Worm (Caenorhabditis elegans): ENCODE data around the gene F15D4.2.

The F15D4.2 gene

DNA sequence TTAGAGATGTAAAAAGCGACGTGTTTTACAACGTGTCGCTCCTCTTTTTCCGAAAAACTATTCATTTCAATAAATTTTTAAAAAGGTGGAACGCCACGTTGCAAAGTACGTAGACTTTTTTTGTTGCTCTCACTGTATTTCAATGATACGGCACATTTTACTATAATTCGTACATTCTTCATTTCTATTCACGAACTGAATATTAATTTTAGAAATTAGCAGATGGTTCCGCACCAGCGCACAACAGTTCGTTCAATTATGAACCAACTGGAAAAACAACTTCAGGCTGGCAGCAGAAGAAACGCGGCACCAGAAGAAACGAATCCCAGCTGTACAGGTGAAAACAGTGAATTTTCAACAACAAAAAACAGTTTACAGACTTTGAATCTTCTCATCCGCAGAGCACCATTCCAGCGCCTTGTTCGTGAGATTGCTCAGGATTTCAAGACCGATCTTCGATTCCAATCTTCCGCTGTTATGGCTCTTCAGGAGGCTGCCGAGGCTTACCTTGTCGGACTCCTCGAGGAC, 32.6 kb upstream of the F15D4.2 start, which contains the start of the genes W09H1.4 and his-73 (continued):
- TF ChIP-seq ets-4 (GFP tag; optimal IDR thresholded peaks at IDR 0.05) (no peak), mel-28 (tag; optimal IDR thresholded peaks at IDR 0.05; ENCODE audit: borderline replicate concordance) (no peak), ceh-27 (GFP tag; optimal IDR thresholded peaks at IDR 0.05) (no peak)

DNA sequence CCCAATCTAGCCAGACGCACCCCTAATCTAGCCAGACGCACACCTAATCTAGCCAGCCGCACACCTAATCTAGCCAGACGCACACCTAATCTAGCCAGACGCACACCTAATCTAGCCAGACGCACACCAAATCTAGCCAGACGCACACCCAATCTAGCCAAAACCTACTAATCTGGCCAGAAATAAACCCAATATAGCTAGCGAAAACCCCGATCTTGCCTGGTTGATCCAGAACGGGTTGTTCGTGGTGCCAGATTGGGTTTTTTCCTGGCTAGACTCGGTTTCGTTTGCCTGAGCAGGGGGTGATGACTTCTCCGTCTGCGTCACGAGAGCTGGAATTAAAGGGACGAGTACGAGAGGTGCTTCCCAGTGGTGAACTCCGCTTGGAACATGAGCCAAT, 31.8 kb upstream of the F15D4.2 start, which contains the start of gene W09H1.3:
W09H1.3 (plus strand) TSS at position 301 of the 400 bp plus-strand sequence.
- TF ChIP-seq tbp1 (GFP tag; optimal IDR thresholded peaks at IDR 0.05) (no peak), nhr-90 (tag; optimal IDR thresholded peaks at IDR 0.05) (no peak), ztf-28 (GFP tag; IDR thresholded peaks at IDR 0.05) (no peak), snpc-1.3 (tag; optimal IDR thresholded peaks at IDR 0.05; ENCODE audit: insufficient read depth) (no peak), dox-1 (GFP tag; IDR thresholded peaks at IDR 0.05) (no peak), rcor-1 (GFP tag; IDR thresholded peaks at IDR 0.05) (no peak), unc-62 (GFP tag; optimal IDR thresholded peaks at IDR 0.05) (no peak), fkh-3 (tag; optimal IDR thresholded peaks at IDR 0.05) (no peak), pha-4 (tag; optimal IDR thresholded peaks at IDR 0.05) (no peak), chd-7 (tag; optimal IDR thresholded peaks at IDR 0.05) (no peak), dpl-1 (GFP tag; optimal IDR thresholded peaks at IDR 0.05) (no peak), hmg-1.2 (GFP tag; IDR thresholded peaks at IDR 0.05) (no peak), mel-28 (tag; optimal IDR thresholded peaks at IDR 0.05; ENCODE audit: borderline replicate concordance) (no peak), ceh-91 (GFP tag; IDR thresholded peaks at IDR 0.05) (no peak), madf-6 (GFP tag; IDR thresholded peaks at IDR 0.05) (no peak), Y53G8AR.9 (GFP tag; conservative IDR thresholded peaks at IDR 0.05) (no peak), atf-7 (tag; optimal IDR thresholded peaks at IDR 0.05) (no peak), sdz-38 (tag; optimal IDR thresholded peaks at IDR 0.05) (no peak)

DNA sequence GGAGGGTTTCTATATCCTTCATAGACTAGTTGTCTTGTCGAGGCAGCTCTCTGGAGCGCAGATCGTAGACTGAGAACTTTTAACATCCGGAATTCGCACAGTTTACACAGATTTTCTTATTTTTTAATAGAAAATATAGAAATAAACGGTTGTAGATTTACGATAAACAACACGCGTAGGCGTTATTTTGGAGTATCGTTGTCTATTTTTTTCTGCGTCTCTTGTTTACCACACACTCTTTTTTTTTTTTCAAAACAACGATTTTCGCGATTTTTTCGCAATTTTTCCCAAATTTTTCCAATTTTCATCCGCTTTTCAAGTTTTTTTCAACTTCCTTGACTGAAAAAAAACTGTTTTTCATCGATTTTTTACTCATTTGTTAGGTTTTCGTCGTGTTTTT, 28.7 kb upstream of the F15D4.2 start, which contains the start of gene mecr-1:
mecr-1 (minus strand) TSS at position 127 of the 400 bp plus-strand sequence.
- TF ChIP-seq ZK185.1 (tag; optimal IDR thresholded peaks at IDR 0.05; ENCODE audit: poor library complexity, severe bottlenecking), result no peak
- peak; percentile 6 for TF ChIP-seq lsl-1 (GFP tag; optimal IDR thresholded peaks at IDR 0.05)
- peak; percentile 32; the same call in 1 of the 2 replicates for TF ChIP-seq ceh-100 (GFP tag; IDR thresholded peaks at IDR 0.05)
- TF ChIP-seq mes-4 (tag; optimal IDR thresholded peaks at IDR 0.05), result no peak
- peak; percentile 97 for TF ChIP-seq attf-3 (GFP tag; conservative IDR thresholded peaks at IDR 0.05)
- TF ChIP-seq hmg-1.2 (GFP tag; IDR thresholded peaks at IDR 0.05), result peak; percentile 86
- no peak for TF ChIP-seq F57A8.1 (GFP tag; optimal IDR thresholded peaks at IDR 0.05)

DNA sequence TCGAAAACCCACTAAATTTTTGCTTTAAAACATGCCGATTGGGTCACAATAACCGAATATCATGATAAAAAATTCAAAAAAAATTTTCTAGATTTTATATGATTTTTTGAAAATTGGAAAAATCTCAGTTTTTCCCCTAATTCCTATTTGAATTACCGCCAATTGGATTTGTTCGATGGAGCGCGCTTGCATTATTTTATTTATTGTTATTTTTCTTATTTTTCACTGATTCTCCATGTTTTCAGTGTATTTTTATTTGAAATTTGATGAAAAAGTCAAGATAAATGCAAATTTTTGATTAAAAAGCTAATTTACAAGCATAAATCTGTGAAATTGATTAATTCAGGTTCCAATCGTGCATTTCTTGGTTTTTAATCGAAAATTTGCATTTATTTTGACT, 27.8 kb upstream of the F15D4.2 start:
- no peak for TF ChIP-seq ztf-28 (GFP tag; IDR thresholded peaks at IDR 0.05)
- TF ChIP-seq B0336.3 (GFP tag; IDR thresholded peaks at IDR 0.05), result no peak
- no peak for TF ChIP-seq madf-8 (GFP tag; conservative IDR thresholded peaks at IDR 0.05)
- peak; percentile 3 for TF ChIP-seq lin-54 (GFP tag; optimal IDR thresholded peaks at IDR 0.05)
- no peak for TF ChIP-seq nhr-80 (tag; optimal IDR thresholded peaks at IDR 0.05)
- TF ChIP-seq T07F8.4 (tag; optimal IDR thresholded peaks at IDR 0.05), result no peak
- peak; percentile 29; the same call in 1 of the 2 replicates for TF ChIP-seq madf-6 (GFP tag; IDR thresholded peaks at IDR 0.05)
- TF ChIP-seq rcor-1 (GFP tag; IDR thresholded peaks at IDR 0.05), result no peak
- peak; percentile 37; the same call in 1 of the 2 replicates for TF ChIP-seq mcd-1 (GFP tag; IDR thresholded peaks at IDR 0.05)

DNA sequence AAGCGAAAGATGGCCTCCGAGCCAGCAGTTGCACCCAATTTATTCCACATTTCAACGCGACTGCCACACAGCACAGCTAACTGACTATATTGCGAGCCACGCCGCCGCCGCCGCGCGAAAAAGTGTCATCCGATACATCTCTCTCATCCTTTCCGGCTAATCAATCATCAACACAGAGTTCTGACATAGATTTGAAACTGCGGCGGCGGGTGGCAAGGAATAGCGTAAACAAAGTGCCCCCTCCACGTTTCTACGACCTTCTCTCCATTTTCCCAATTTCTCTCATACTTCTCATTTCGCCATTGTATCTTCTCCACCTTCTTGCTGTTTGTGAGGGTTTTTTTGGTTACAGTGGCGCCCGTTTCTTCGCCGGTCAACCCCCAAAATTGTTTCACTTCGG, 26.5 kb upstream of the F15D4.2 start:
- TF ChIP-seq madf-10 (tag; optimal IDR thresholded peaks at IDR 0.05) (peak; percentile 26), egrh-3 (GFP tag; IDR thresholded peaks at IDR 0.05) (peak; percentile 10; the same call in 1 of the 2 replicates), sea-2 (GFP tag; IDR thresholded peaks at IDR 0.05) (no peak), cebp-1 (GFP tag; IDR thresholded peaks at IDR 0.05) (no peak), cebp-1 (tag; optimal IDR thresholded peaks at IDR 0.05) (peak; percentile 10), ceh-100 (GFP tag; IDR thresholded peaks at IDR 0.05) (no peak), mcd-1 (GFP tag; IDR thresholded peaks at IDR 0.05) (peak; percentile 33; the same call in 1 of the 2 replicates), zfh-2 (GFP tag; conservative IDR thresholded peaks at IDR 0.05) (peak; percentile 67)

All from whole organism, young adult.